Fruit fly (Drosophila melanogaster) whole organism, embryonic: ENCODE measurements around the gene nompC.
A peak's percentile ranks its signal among the peaks of the same experiment; 100 is the strongest.

Experiments
- CG10431 ChIP-seq: fragments of 200-800 bp; sonication (Bioruptor generic); optimal IDR thresholded peaks from 3 replicates; lab custom pipeline; 2018; ENCODE audit warnings: missing biosample characterization, mild to moderate bottlenecking, missing genetic modification characterization
- CG11456 ChIP-seq: fragments of 200-800 bp; sonication (Bioruptor generic); IDR thresholded peaks from 3 replicates; pipeline ENCODE4 v1.3.6; 2022; ENCODE audit warnings: missing biosample characterization, missing genetic modification characterization
- CG13123 ChIP-seq: fragments of 200-800 bp; sonication (Bioruptor generic); optimal IDR thresholded peaks from 2 replicates; lab custom pipeline; 2016; ENCODE audit warnings: missing biosample characterization, missing genetic modification characterization
- CG1602 ChIP-seq: fragments of 200-800 bp; sonication (Bioruptor generic); optimal IDR thresholded peaks from 3 replicates; lab custom pipeline; 2016; ENCODE audit warnings: missing biosample characterization, missing genetic modification characterization
- CG1647 ChIP-seq: fragments of 200-800 bp; sonication (Bioruptor generic); optimal IDR thresholded peaks from 3 replicates; lab custom pipeline; 2016; ENCODE audit warnings: missing biosample characterization, missing genetic modification characterization
- CG17328 ChIP-seq: fragments of 200-800 bp; sonication (Bioruptor generic); IDR thresholded peaks from 2 replicates; pipeline ENCODE4 v1.3.6; 2022; ENCODE audit warnings: missing biosample characterization, missing genetic modification characterization
- CG18262 ChIP-seq: fragments of 200-800 bp; optimal IDR thresholded peaks from 3 replicates; lab custom pipeline; 2019; ENCODE audit warnings: missing biosample characterization, mild to moderate bottlenecking, missing genetic modification characterization, moderate library complexity
- CG18476 ChIP-seq: fragments of 200-800 bp; sonication (Bioruptor generic); optimal IDR thresholded peaks from 2 replicates; lab custom pipeline; 2016; ENCODE audit warnings: missing biosample characterization, mild to moderate bottlenecking, missing genetic modification characterization
- CG30431 ChIP-seq: fragments of 200-800 bp; sonication (Bioruptor generic); optimal IDR thresholded peaks from 2 replicates; lab custom pipeline; 2017; ENCODE audit warnings: missing biosample characterization, missing genetic modification characterization
- CG3065 ChIP-seq: fragments of 200-800 bp; sonication (Bioruptor generic); optimal IDR thresholded peaks from 2 replicates; lab custom pipeline; 2016; ENCODE audit warnings: missing biosample characterization, missing genetic modification characterization
- CG34224 ChIP-seq: fragments of 200-800 bp; sonication (Bioruptor generic); IDR thresholded peaks from 3 replicates; pipeline ENCODE4 v1.3.6; 2022; ENCODE audit warnings: missing biosample characterization, missing genetic modification characterization; ENCODE audit not compliant: partially characterized antibody
- CG3847 ChIP-seq: fragments of 200-800 bp; sonication (Bioruptor generic); IDR thresholded peaks from 2 replicates; pipeline ENCODE4 v1.3.6; 2022; ENCODE audit warnings: missing biosample characterization, missing genetic modification characterization
- CG4424 ChIP-seq: fragments of 200-800 bp; sonication (Bioruptor generic); optimal IDR thresholded peaks from 3 replicates; lab custom pipeline; 2016; ENCODE audit warnings: missing biosample characterization, missing genetic modification characterization
- CG6272 ChIP-seq: fragments of 200-800 bp; sonication (Bioruptor generic); IDR thresholded peaks from 2 replicates; pipeline ENCODE4 v1.3.6; 2022; ENCODE audit warnings: missing biosample characterization, missing genetic modification characterization
- CG6765 ChIP-seq: fragments of 200-800 bp; sonication (Bioruptor generic); optimal IDR thresholded peaks from 3 replicates; lab custom pipeline; 2017; ENCODE audit warnings: missing biosample characterization, mild to moderate bottlenecking, missing genetic modification characterization
- CG6813 ChIP-seq: fragments of 200-800 bp; sonication (Bioruptor generic); optimal IDR thresholded peaks from 2 replicates; lab custom pipeline; 2017; ENCODE audit warnings: missing biosample characterization, missing genetic modification characterization, mild to moderate bottlenecking, moderate library complexity, missing genetic modification reagents
- CG7271 ChIP-seq: fragments of 200-800 bp; sonication (Bioruptor generic); optimal IDR thresholded peaks from 2 replicates; lab custom pipeline; 2018; ENCODE audit warnings: missing biosample characterization, mild to moderate bottlenecking, missing genetic modification characterization, moderate library complexity
- CG7928 ChIP-seq: fragments of 200-800 bp; sonication (Bioruptor generic); optimal IDR thresholded peaks from 2 replicates; lab custom pipeline; 2017; ENCODE audit warnings: missing biosample characterization, mild to moderate bottlenecking, missing genetic modification characterization
- CG8765 ChIP-seq: fragments of 200-800 bp; sonication (Bioruptor generic); IDR thresholded peaks from 2 replicates; pipeline ENCODE4 v1.3.6; 2022; ENCODE audit warnings: missing biosample characterization, missing genetic modification characterization
- CG9876 ChIP-seq: fragments of 200-800 bp; sonication (Bioruptor generic); optimal IDR thresholded peaks from 2 replicates; lab custom pipeline; 2016; ENCODE audit warnings: missing biosample characterization, missing genetic modification characterization
- CTCF ChIP-seq: fragments of 200-800 bp; sonication (Bioruptor generic); optimal IDR thresholded peaks from 2 replicates; lab custom pipeline; 2017; ENCODE audit warnings: missing biosample characterization, mild to moderate bottlenecking, missing genetic modification characterization, moderate library complexity
- Dad ChIP-seq: fragments of 200-800 bp; sonication (Bioruptor generic); optimal IDR thresholded peaks from 3 replicates; lab custom pipeline; 2016; ENCODE audit warnings: missing biosample characterization, missing genetic modification characterization
- Dref ChIP-seq: fragments of 200-800 bp; sonication (Bioruptor generic); IDR thresholded peaks from 2 replicates; pipeline ENCODE4 v1.3.6; 2022; ENCODE audit warnings: missing biosample characterization, missing genetic modification characterization
- HLH3B ChIP-seq: fragments of 200-800 bp; sonication (Bioruptor generic); IDR thresholded peaks from 2 replicates; pipeline ENCODE4 v1.3.6; 2022; ENCODE audit warnings: missing biosample characterization, missing genetic modification characterization
- HLHmδ ChIP-seq: fragments of 200-800 bp; sonication (Bioruptor generic); optimal IDR thresholded peaks from 2 replicates; lab custom pipeline; 2018; ENCODE audit warnings: missing biosample characterization, mild to moderate bottlenecking, missing genetic modification characterization, moderate library complexity
- Hmr ChIP-seq: fragments of 200-800 bp; sonication (Bioruptor generic); optimal IDR thresholded peaks from 3 replicates; lab custom pipeline; 2017; ENCODE audit warnings: mild to moderate bottlenecking, missing biosample characterization, missing genetic modification reagents, missing genetic modification characterization
- Hmx ChIP-seq: fragments of 200-800 bp; sonication (Bioruptor generic); optimal IDR thresholded peaks from 2 replicates; lab custom pipeline; 2016; ENCODE audit warnings: missing biosample characterization, missing genetic modification characterization
- MBD-R2 ChIP-seq: fragments of 200-800 bp; sonication (Bioruptor generic); IDR thresholded peaks from 2 replicates; pipeline ENCODE4 v1.3.6; 2022; ENCODE audit warnings: missing biosample characterization, missing genetic modification characterization
- NK7.1 ChIP-seq: fragments of 200-800 bp; sonication (Bioruptor generic); optimal IDR thresholded peaks from 3 replicates; lab custom pipeline; 2016; ENCODE audit warnings: missing biosample characterization, missing genetic modification characterization
- Nf-YC ChIP-seq: fragments of 200-800 bp; optimal IDR thresholded peaks from 3 replicates; lab custom pipeline; 2019; ENCODE audit warnings: missing biosample characterization, mild to moderate bottlenecking, missing genetic modification characterization, moderate library complexity
- Poxn ChIP-seq: fragments of 200-800 bp; sonication (Bioruptor generic); IDR thresholded peaks from 2 replicates; pipeline ENCODE4 v1.3.6; 2022; ENCODE audit warnings: missing biosample characterization, missing genetic modification characterization
- Ravus ChIP-seq: fragments of 200-800 bp; sonication (Bioruptor generic); IDR thresholded peaks from 2 replicates; pipeline ENCODE4 v1.3.6; 2022; ENCODE audit warnings: missing biosample characterization, missing genetic modification characterization
- Rx ChIP-seq: fragments of 200-800 bp; sonication (Bioruptor generic); IDR thresholded peaks from 2 replicates; pipeline ENCODE4 v1.3.6; 2022; ENCODE audit warnings: missing biosample characterization, missing genetic modification characterization
- TFAM ChIP-seq: fragments of 200-800 bp; sonication (Bioruptor generic); optimal IDR thresholded peaks from 2 replicates; lab custom pipeline; 2017; ENCODE audit warnings: missing biosample characterization, missing genetic modification characterization, inconsistent platforms
- ato ChIP-seq: fragments of 200-800 bp; sonication (Bioruptor generic); IDR thresholded peaks from 2 replicates; pipeline ENCODE4 v1.3.6; 2022; ENCODE audit warnings: missing biosample characterization, missing genetic modification characterization; ENCODE audit not compliant: partially characterized antibody
- bowl ChIP-seq: fragments of 200-800 bp; sonication (Bioruptor generic); IDR thresholded peaks from 2 replicates; pipeline ENCODE4 v1.3.6; 2022; ENCODE audit warnings: missing biosample characterization, missing genetic modification characterization
- corto ChIP-seq: fragments of 200-800 bp; sonication (Bioruptor generic); optimal IDR thresholded peaks from 2 replicates; lab custom pipeline; 2016; ENCODE audit warnings: missing biosample characterization, mild to moderate bottlenecking, missing genetic modification characterization, moderate library complexity
- emc ChIP-seq: fragments of 200-800 bp; sonication (Bioruptor generic); optimal IDR thresholded peaks from 2 replicates; lab custom pipeline; 2016; ENCODE audit warnings: missing biosample characterization, missing genetic modification characterization
- grn ChIP-seq: fragments of 200-800 bp; sonication (Bioruptor generic); optimal IDR thresholded peaks from 3 replicates; lab custom pipeline; 2017; ENCODE audit warnings: missing biosample characterization, missing genetic modification characterization
- hb ChIP-seq: fragments of 200-800 bp; sonication (Bioruptor generic); IDR thresholded peaks from 3 replicates; pipeline ENCODE4 v1.3.6; 2022; ENCODE audit warnings: missing biosample characterization, missing genetic modification characterization; ENCODE audit not compliant: partially characterized antibody
- jumu ChIP-seq: fragments of 200-800 bp; sonication (Bioruptor generic); optimal IDR thresholded peaks from 3 replicates; lab custom pipeline; 2016; ENCODE audit warnings: missing biosample characterization, missing genetic modification characterization
- lmd ChIP-seq: fragments of 200-800 bp; sonication (Bioruptor generic); IDR thresholded peaks from 2 replicates; pipeline ENCODE4 v1.3.6; 2022; ENCODE audit warnings: missing biosample characterization, missing genetic modification characterization
- maf-S ChIP-seq: fragments of 200-800 bp; sonication (Bioruptor generic); optimal IDR thresholded peaks from 2 replicates; lab custom pipeline; 2016; ENCODE audit warnings: missing biosample characterization, missing genetic modification characterization
- sima ChIP-seq: fragments of 200-800 bp; sonication (Bioruptor generic); optimal IDR thresholded peaks from 2 replicates; lab custom pipeline; 2016; ENCODE audit warnings: missing biosample characterization, missing genetic modification characterization
- slou ChIP-seq: fragments of 200-800 bp; sonication (Bioruptor generic); optimal IDR thresholded peaks from 3 replicates; lab custom pipeline; 2016; ENCODE audit warnings: missing biosample characterization, missing genetic modification characterization
- sna ChIP-seq: fragments of 200-800 bp; sonication (Bioruptor generic); IDR thresholded peaks from 2 replicates; pipeline ENCODE4 v1.3.6; 2022; ENCODE audit warnings: missing biosample characterization, missing genetic modification characterization; ENCODE audit not compliant: partially characterized antibody
- tna ChIP-seq: fragments of 200-800 bp; sonication (Bioruptor generic); IDR thresholded peaks from 2 replicates; pipeline ENCODE4 v1.3.6; 2022; ENCODE audit warnings: missing biosample characterization, missing genetic modification characterization; ENCODE audit not compliant: partially characterized antibody
- unc-4 ChIP-seq: fragments of 200-800 bp; sonication (Bioruptor generic); IDR thresholded peaks from 2 replicates; pipeline ENCODE4 v1.3.6; 2022; ENCODE audit warnings: missing biosample characterization, missing genetic modification characterization; ENCODE audit not compliant: partially characterized antibody
- wdn ChIP-seq: fragments of 200-800 bp; sonication (Bioruptor generic); IDR thresholded peaks from 2 replicates; pipeline ENCODE4 v1.3.6; 2022; ENCODE audit warnings: missing biosample characterization, missing genetic modification characterization
- wek ChIP-seq: fragments of 200-800 bp; sonication (Bioruptor generic); optimal IDR thresholded peaks from 3 replicates; lab custom pipeline; 2018; ENCODE audit warnings: missing biosample characterization, mild to moderate bottlenecking, missing genetic modification characterization, moderate library complexity
- zen ChIP-seq: fragments of 200-800 bp; sonication (Bioruptor generic); optimal IDR thresholded peaks from 3 replicates; lab custom pipeline; 2018; ENCODE audit warnings: missing biosample characterization, mild to moderate bottlenecking, missing genetic modification characterization, moderate library complexity

Gene nompC

dm6 chr2L:5298978-5299627 lies 46.9 kb upstream of the nompC start (continued):
- TF ChIP-seq CG4424 (GFP tag; lab: Kevin White, UChicago) = peak; percentile 83
- TF ChIP-seq Hmx (GFP tag; lab: Kevin White, UChicago) = peak; percentile 8
- no peak for TF ChIP-seq slou (GFP tag; lab: Kevin White, UChicago)
- TF ChIP-seq CG11456 (GFP tag; lab: Robert Waterston, UW) = peak; percentile 65; the same call in 2 of the 3 replicates
- peak; percentile 20 for TF ChIP-seq CG1647 (GFP tag; lab: Kevin White, UChicago)
- TF ChIP-seq Dad (GFP tag; lab: Kevin White, UChicago) = no peak
- TF ChIP-seq grn (GFP tag; lab: Kevin White, UChicago) = no peak
- TF ChIP-seq CG9876 (GFP tag; lab: Kevin White, UChicago) = no peak
- TF ChIP-seq CG13123 = no peak
- TF ChIP-seq emc = no peak
- TF ChIP-seq sima (GFP tag; lab: Kevin White, UChicago) = no peak
- TF ChIP-seq Ravus (GFP tag; lab: Robert Waterston, UW) = peak; percentile 14; the same call in 1 of the 2 replicates
- no peak for TF ChIP-seq sna
- TF ChIP-seq ato = no peak
- 0 out of 2 replicates have a peak, but pooled peaks have one; percentile 17 for TF ChIP-seq bowl (GFP tag; lab: Robert Waterston, UW)
- peak; percentile 47 for TF ChIP-seq maf-S (GFP tag; lab: Kevin White, UChicago)
- TF ChIP-seq CG8765 (GFP tag; lab: Robert Waterston, UW) = no peak
- peak; percentile 52 for TF ChIP-seq zen (tag; lab: Kevin White, UChicago)
- peak; percentile 54; the same call in 1 of the 2 replicates for TF ChIP-seq CG6272 (GFP tag; lab: Robert Waterston, UW)
- TF ChIP-seq MBD-R2 (GFP tag; lab: Robert Waterston, UW) = peak; percentile 15; the same call in 1 of the 2 replicates
- TF ChIP-seq CG18476 (GFP tag; lab: Kevin White, UChicago) = peak; percentile 46
- peak; percentile 90 for TF ChIP-seq CG18262 (tag; lab: Kevin White, UChicago)
- peak; percentile 43 for TF ChIP-seq CTCF (GFP tag; lab: Kevin White, UChicago)
- TF ChIP-seq hb (GFP tag; lab: Robert Waterston, UW) = no peak
- 0 out of 2 replicates have a peak, but pooled peaks have one; percentile 31 for TF ChIP-seq wdn (GFP tag; lab: Robert Waterston, UW)
- TF ChIP-seq Nf-YC (tag; lab: Kevin White, UChicago) = peak; percentile 43
- TF ChIP-seq Poxn (GFP tag; lab: Robert Waterston, UW) = no peak
- TF ChIP-seq CG7928 (GFP tag; lab: Kevin White, UChicago) = peak; percentile 35
- TF ChIP-seq unc-4 (GFP tag; lab: Robert Waterston, UW) = no peak
- TF ChIP-seq CG10431 = peak; percentile 62
- no peak for TF ChIP-seq NK7.1 (GFP tag; lab: Kevin White, UChicago)
- TF ChIP-seq Rx (GFP tag; lab: Robert Waterston, UW) = peak; percentile 34; the same call in 1 of the 2 replicates
- TF ChIP-seq CG6765 (GFP tag; lab: Kevin White, UChicago) = no peak
- TF ChIP-seq TFAM (GFP tag; lab: Kevin White, UChicago) = no peak
- TF ChIP-seq Dref = no peak
- TF ChIP-seq CG6813 (GFP tag; lab: Kevin White, UChicago) = peak; percentile 66
- peak; percentile 50 for TF ChIP-seq CG30431 (GFP tag; lab: Kevin White, UChicago)
- peak; percentile 43 for TF ChIP-seq jumu (GFP tag; lab: Kevin White, UChicago)
- no peak for TF ChIP-seq CG3847 (GFP tag; lab: Robert Waterston, UW)
- no peak for TF ChIP-seq wek
- no peak for TF ChIP-seq CG34224 (GFP tag; lab: Robert Waterston, UW)
- TF ChIP-seq CG1602 = peak; percentile 82
- peak; percentile 86 for TF ChIP-seq Hmr (GFP tag; lab: Kevin White, UChicago)
- TF ChIP-seq lmd (GFP tag; lab: Robert Waterston, UW) = peak; percentile 79
- peak; percentile 53 for TF ChIP-seq corto (GFP tag; lab: Kevin White, UChicago)
- no peak for TF ChIP-seq CG7271
- TF ChIP-seq tna = no peak
- TF ChIP-seq CG3065 = peak; percentile 38
- peak; percentile 72 for TF ChIP-seq CG17328 (GFP tag; lab: Robert Waterston, UW)
- TF ChIP-seq HLHmδ (GFP tag; lab: Kevin White, UChicago) = no peak
- TF ChIP-seq HLH3B = peak; percentile 86
